Worm (Caenorhabditis elegans): ENCODE data around the gene Y116A8C.25.
A peak's percentile ranks its signal among the peaks of the same experiment; 100 is the strongest.

Y116A8C.25 gene

ce11 chrIV:17087384-17088099 lies 9.0 kb upstream of the Y116A8C.25 start, which contains the start of the genes snx-13 and snr-1:
TSS of gene snx-13 (minus strand) at chrIV:17087438.
TSS of gene snr-1 (plus strand) at chrIV:17088049.
- TF ChIP-seq nhr-77 (tag; optimal IDR thresholded peaks at IDR 0.05) (no peak), alr-1 (tag; optimal IDR thresholded peaks at IDR 0.05) (no peak), ztf-11 (tag; optimal IDR thresholded peaks at IDR 0.05) (no peak), snpc-4 (tag; optimal IDR thresholded peaks at IDR 0.05) (peak; percentile 61), unc-55 (GFP tag; optimal IDR thresholded peaks at IDR 0.05) (peak; percentile 80), Y55F3AM.14 (GFP tag; optimal IDR thresholded peaks at IDR 0.05) (peak; percentile 41), F13H6.1 (tag; optimal IDR thresholded peaks at IDR 0.05) (peak; percentile 75), unc-39 (tag; optimal IDR thresholded peaks at IDR 0.05) (no peak), nhr-12 (tag; optimal IDR thresholded peaks at IDR 0.05) (no peak), nhr-25 (tag; optimal IDR thresholded peaks at IDR 0.05) (peak; percentile 66), lsy-2 (tag; optimal IDR thresholded peaks at IDR 0.05) (peak; percentile 46 to 82), blmp-1 (tag; optimal IDR thresholded peaks at IDR 0.05; ENCODE audit: insufficient read depth) (peak; percentile 3), lin-13 (GFP tag; optimal IDR thresholded peaks at IDR 0.05) (peak; percentile 87), nhr-129 (tag; optimal IDR thresholded peaks at IDR 0.05) (peak; percentile 31), lin-39 (tag; optimal IDR thresholded peaks at IDR 0.05) (no peak), egl-27 (tag; optimal IDR thresholded peaks at IDR 0.05) (no peak), ZK546.5 (tag; optimal IDR thresholded peaks at IDR 0.05) (peak; percentile 24), elt-1 (tag; optimal IDR thresholded peaks at IDR 0.05) (no peak), sem-4 (tag; optimal IDR thresholded peaks at IDR 0.05) (peak; percentile 32), gmeb-1 (tag; optimal IDR thresholded peaks at IDR 0.05) (peak; percentile 53), nhr-237 (tag; optimal IDR thresholded peaks at IDR 0.05) (no peak), crh-2 (tag; optimal IDR thresholded peaks at IDR 0.05) (peak; percentile 59), ztf-4 (tag; optimal IDR thresholded peaks at IDR 0.05) (peak; percentile 68), unc-62 (GFP tag; optimal IDR thresholded peaks at IDR 0.05) (no peak), sma-3 (GFP tag; optimal IDR thresholded peaks at IDR 0.05) (peak; percentile 90), ceh-82 (tag; optimal IDR thresholded peaks at IDR 0.05) (peak; percentile 63), nhr-10 (tag; optimal IDR thresholded peaks at IDR 0.05) (no peak), mdl-1 (tag; optimal IDR thresholded peaks at IDR 0.05) (peak in 1 of 2 experiments; percentile 61), C34F6.9 (tag; optimal IDR thresholded peaks at IDR 0.05) (peak; percentile 80), dmd-4 (tag; optimal IDR thresholded peaks at IDR 0.05) (no peak), fos-1 (tag; optimal IDR thresholded peaks at IDR 0.05) (peak; percentile 57), nhr-21 (tag; optimal IDR thresholded peaks at IDR 0.05) (peak; percentile 71), peb-1 (tag; optimal IDR thresholded peaks at IDR 0.05) (no peak), mbf-1 (tag; optimal IDR thresholded peaks at IDR 0.05) (no peak), ama-1 (optimal IDR thresholded peaks at IDR 0.05) (no peak), sma-9 (GFP tag; optimal IDR thresholded peaks at IDR 0.05) (no peak), sma-9 (tag; optimal IDR thresholded peaks at IDR 0.05) (no peak), lin-11 (tag; optimal IDR thresholded peaks at IDR 0.05) (peak; percentile 71), elt-3 (tag; optimal IDR thresholded peaks at IDR 0.05) (no peak), zag-1 (tag; optimal IDR thresholded peaks at IDR 0.05) (no peak)

ce11 chrIV:17084839-17085238 lies 6.3 kb upstream of the Y116A8C.25 start:
- TF ChIP-seq ztf-1 (GFP tag; conservative IDR thresholded peaks at IDR 0.05) (no peak), crh-2 (tag; optimal IDR thresholded peaks at IDR 0.05) (no peak), ztf-4 (tag; optimal IDR thresholded peaks at IDR 0.05) (no peak), unc-62 (GFP tag; optimal IDR thresholded peaks at IDR 0.05) (no peak), nhr-12 (tag; optimal IDR thresholded peaks at IDR 0.05) (no peak), egl-27 (tag; optimal IDR thresholded peaks at IDR 0.05) (no peak), fos-1 (tag; optimal IDR thresholded peaks at IDR 0.05) (no peak), F13H6.1 (tag; optimal IDR thresholded peaks at IDR 0.05) (no peak), lin-13 (GFP tag; optimal IDR thresholded peaks at IDR 0.05) (no peak), ZK546.5 (tag; optimal IDR thresholded peaks at IDR 0.05) (no peak), C34F6.9 (tag; optimal IDR thresholded peaks at IDR 0.05) (no peak), nhr-237 (tag; optimal IDR thresholded peaks at IDR 0.05) (no peak), elt-3 (tag; optimal IDR thresholded peaks at IDR 0.05) (no peak), nhr-21 (tag; optimal IDR thresholded peaks at IDR 0.05) (no peak), nhr-77 (tag; optimal IDR thresholded peaks at IDR 0.05) (no peak)

Data from whole organism, L2 larva.